Worm (Caenorhabditis elegans): ENCODE measurements around the gene ZK353.3.

- TF ChIP-seq him-1 (tag; optimal IDR thresholded peaks at IDR 0.05) (no peak), dao-5 (tag; optimal IDR thresholded peaks at IDR 0.05) (no peak)
Observed at ce11 chrIII:8444433-8445090, 48.8 kb downstream of the ZK353.3 start.
